Worm (Caenorhabditis elegans) whole organism, L1 larva: ENCODE data around the gene C07H6.2.

ENCODE experiments used
- C16A3.4 ChIP-seq: fragments of 150-350 bp; optimal IDR thresholded peaks from 2 replicates; lab custom pipeline; 2014; ENCODE audit warnings: missing biosample characterization, missing genetic modification characterization
- C34B4.2 ChIP-seq: sonication (generic microtip); optimal IDR thresholded peaks from 2 replicates; lab custom pipeline; 2017; ENCODE audit warnings: mild to moderate bottlenecking, missing genetic modification characterization, missing compliant biosample characterization
- Y116A8C.19 ChIP-seq: sonication (generic microtip); optimal IDR thresholded peaks from 2 replicates; lab custom pipeline; 2016; ENCODE audit warnings: missing compliant biosample characterization, missing genetic modification characterization, borderline replicate concordance
- aha-1 ChIP-seq: fragments of 150-350 bp; optimal IDR thresholded peaks from 2 replicates; lab custom pipeline; 2014; ENCODE audit warnings: missing biosample characterization, missing genetic modification characterization
- alr-1 ChIP-seq: fragments of 200-800 bp; sonication (Bioruptor generic); optimal IDR thresholded peaks from 2 replicates; lab custom pipeline; 2018; ENCODE audit warnings: borderline replicate concordance, mild to moderate bottlenecking, missing genetic modification characterization, missing compliant biosample characterization
- aly-2 ChIP-seq: fragments of 150-350 bp; optimal IDR thresholded peaks from 2 replicates; lab custom pipeline; 2014; ENCODE audit warnings: missing biosample characterization, missing genetic modification characterization
- ces-1 ChIP-seq: fragments of 150-350 bp; optimal IDR thresholded peaks from 2 replicates; lab custom pipeline; 2014; ENCODE audit warnings: missing biosample characterization, missing genetic modification reagents, missing genetic modification characterization
- dpl-1 ChIP-seq, 3 experiments: fragments of 150-350 bp in 2 of 3; sonication (generic microtip) in 1 of 3; optimal IDR thresholded peaks; 2 replicates each; lab custom pipeline; 2014 to 2017; ENCODE audit warnings: missing biosample characterization in 3 of 3, missing genetic modification characterization in 3 of 3, missing genetic modification reagents in 3 of 3
- efl-1 ChIP-seq, 4 experiments: fragments of 150-350 bp; optimal IDR thresholded peaks in 3 of 4; peaks in 1 of 4; 1 replicate in 1 of 4; 2 replicates in 3 of 4; lab custom pipeline; 2014; ENCODE audit warnings: missing biosample characterization in 2 of 4, missing genetic modification characterization in 2 of 4, missing genetic modification reagents in 2 of 4
- efl-3 ChIP-seq: fragments of 200-800 bp; sonication (Bioruptor generic); optimal IDR thresholded peaks from 2 replicates; lab custom pipeline; 2018; ENCODE audit warnings: mild to moderate bottlenecking, missing genetic modification characterization, missing compliant biosample characterization
- egl-13 ChIP-seq: sonication (generic microtip); optimal IDR thresholded peaks from 2 replicates; lab custom pipeline; 2016; ENCODE audit warnings: missing genotype, missing genetic modification reagents, missing genetic modification characterization, missing compliant biosample characterization
- egl-27 ChIP-seq, 2 experiments: fragments of 150-350 bp in 1 of 2; sonication (generic microtip); optimal IDR thresholded peaks; 3 replicates each; lab custom pipeline; 2017 to 2018; ENCODE audit warnings: missing biosample characterization in 2 of 2, missing genetic modification characterization in 2 of 2, missing genetic modification reagents in 2 of 2
- elt-2 ChIP-seq: sonication (generic microtip); optimal IDR thresholded peaks from 2 replicates; lab custom pipeline; 2016; ENCODE audit warnings: missing genetic modification characterization, mild to moderate bottlenecking, inconsistent platforms, missing compliant biosample characterization, missing genetic modification reagents
- fos-1 ChIP-seq: fragments of 150-350 bp; optimal IDR thresholded peaks from 2 replicates; lab custom pipeline; 2014; ENCODE audit warnings: missing biosample characterization, missing genetic modification characterization
- hlh-4 ChIP-seq: sonication (generic microtip); optimal IDR thresholded peaks from 2 replicates; lab custom pipeline; 2016; ENCODE audit warnings: mild to moderate bottlenecking, missing genetic modification characterization, missing compliant biosample characterization
- hpl-2 ChIP-seq: fragments of 150-350 bp; optimal IDR thresholded peaks from 2 replicates; lab custom pipeline; 2014; ENCODE audit warnings: missing biosample characterization, missing genetic modification reagents, missing genetic modification characterization
- isw-1 ChIP-seq: fragments of 200-800 bp; sonication (Bioruptor generic); IDR thresholded peaks from 2 replicates; pipeline ENCODE4 v1.3.6; 2022; ENCODE audit warnings: missing genetic modification characterization, missing compliant biosample characterization
- jun-1 ChIP-seq: fragments of 150-350 bp; optimal IDR thresholded peaks from 2 replicates; lab custom pipeline; 2014; ENCODE audit warnings: missing biosample characterization, missing genetic modification reagents, missing genetic modification characterization
- lin-15B ChIP-seq: fragments of 150-350 bp; sonication (generic microtip); optimal IDR thresholded peaks from 3 replicates; lab custom pipeline; 2014; ENCODE audit warnings: missing biosample characterization, missing genetic modification characterization
- lin-35 ChIP-seq, 2 experiments: fragments of 150-350 bp; optimal IDR thresholded peaks; 2 replicates each; lab custom pipeline; 2014; ENCODE audit warnings: missing biosample characterization in 2 of 2, missing genetic modification characterization in 2 of 2, missing genetic modification reagents in 2 of 2
- lir-3 ChIP-seq: sonication (generic microtip); optimal IDR thresholded peaks from 2 replicates; lab custom pipeline; 2016; ENCODE audit warnings: mild to moderate bottlenecking, missing genetic modification characterization, moderate library complexity, missing compliant biosample characterization; ENCODE audit not compliant: poor library complexity
- lsy-2 ChIP-seq, 2 experiments: fragments of 150-350 bp; optimal IDR thresholded peaks; 2 replicates each; lab custom pipeline; 2014; ENCODE audit warnings: missing biosample characterization in 2 of 2, missing genetic modification characterization in 2 of 2
- mef-2 ChIP-seq: fragments of 150-350 bp; optimal IDR thresholded peaks from 2 replicates; lab custom pipeline; 2014; ENCODE audit warnings: missing biosample characterization, missing genetic modification characterization
- mep-1 ChIP-seq: fragments of 150-350 bp; optimal IDR thresholded peaks from 2 replicates; lab custom pipeline; 2014; ENCODE audit warnings: missing biosample characterization, missing genetic modification characterization
- nhr-11 ChIP-seq: fragments of 150-350 bp; optimal IDR thresholded peaks from 2 replicates; lab custom pipeline; 2014; ENCODE audit warnings: missing biosample characterization, missing genetic modification characterization
- nhr-19 ChIP-seq: fragments of 200-800 bp; sonication (Bioruptor generic); conservative IDR thresholded peaks from 2 replicates; pipeline ENCODE4 v1.3.6; 2022; ENCODE audit warnings: missing genetic modification characterization, missing compliant biosample characterization
- nhr-20 ChIP-seq: sonication (generic microtip); optimal IDR thresholded peaks from 2 replicates; lab custom pipeline; 2016; ENCODE audit warnings: mild to moderate bottlenecking, missing genetic modification characterization, missing compliant biosample characterization
- nhr-237 ChIP-seq: fragments of 150-350 bp; optimal IDR thresholded peaks from 2 replicates; lab custom pipeline; 2014; ENCODE audit warnings: missing biosample characterization, missing genetic modification characterization
- nhr-28 ChIP-seq: fragments of 150-350 bp; optimal IDR thresholded peaks from 2 replicates; lab custom pipeline; 2014; ENCODE audit warnings: missing biosample characterization, missing genetic modification characterization
- nhr-47 ChIP-seq: sonication (generic microtip); optimal IDR thresholded peaks from 2 replicates; lab custom pipeline; 2016; ENCODE audit warnings: mild to moderate bottlenecking, missing genetic modification characterization, moderate library complexity, missing compliant biosample characterization
- nhr-71 ChIP-seq: sonication (generic microtip); optimal IDR thresholded peaks from 2 replicates; lab custom pipeline; 2016; ENCODE audit warnings: mild to moderate bottlenecking, missing genetic modification characterization, moderate library complexity, missing compliant biosample characterization
- nhr-77 ChIP-seq: fragments of 150-350 bp; optimal IDR thresholded peaks from 2 replicates; lab custom pipeline; 2014; ENCODE audit warnings: missing biosample characterization, missing genetic modification characterization
- nhr-84 ChIP-seq: sonication (generic microtip); optimal IDR thresholded peaks from 2 replicates; lab custom pipeline; 2017; ENCODE audit warnings: missing biosample characterization, missing genetic modification characterization
- nhr-90 ChIP-seq: sonication (generic microtip); optimal IDR thresholded peaks from 2 replicates; lab custom pipeline; 2016; ENCODE audit warnings: mild to moderate bottlenecking, missing genetic modification characterization, missing compliant biosample characterization; ENCODE audit not compliant: poor library complexity
- rnt-1 ChIP-seq: sonication (generic microtip); optimal IDR thresholded peaks from 2 replicates; lab custom pipeline; 2016; ENCODE audit warnings: mild to moderate bottlenecking, missing genetic modification characterization, moderate library complexity, missing compliant biosample characterization
- skn-1 ChIP-seq: fragments of 150-350 bp; optimal IDR thresholded peaks from 2 replicates; lab custom pipeline; 2014; ENCODE audit warnings: missing biosample characterization, missing genetic modification characterization
- snu-23 ChIP-seq: sonication (generic microtip); optimal IDR thresholded peaks from 2 replicates; lab custom pipeline; 2016; ENCODE audit warnings: missing genetic modification characterization, missing compliant biosample characterization
- sox-4 ChIP-seq: sonication (generic microtip); optimal IDR thresholded peaks from 2 replicates; lab custom pipeline; 2016; ENCODE audit warnings: missing genetic modification characterization, missing compliant biosample characterization
- sptf-1 ChIP-seq: fragments of 150-350 bp; optimal IDR thresholded peaks from 2 replicates; lab custom pipeline; 2014; ENCODE audit warnings: missing biosample characterization, missing genetic modification characterization
- sup-37 ChIP-seq: fragments of 200-800 bp; sonication (Bioruptor generic); optimal IDR thresholded peaks from 2 replicates; lab custom pipeline; 2018; ENCODE audit warnings: mild to moderate bottlenecking, missing genetic modification characterization, missing compliant biosample characterization
- swsn-7 ChIP-seq: sonication (generic microtip); optimal IDR thresholded peaks from 2 replicates; lab custom pipeline; 2016; ENCODE audit warnings: missing genetic modification characterization, missing compliant biosample characterization
- tlp-1 ChIP-seq: fragments of 150-350 bp; optimal IDR thresholded peaks from 2 replicates; lab custom pipeline; 2014; ENCODE audit warnings: missing biosample characterization, missing genetic modification characterization
- unc-130 ChIP-seq: fragments of 150-350 bp; optimal IDR thresholded peaks from 2 replicates; lab custom pipeline; 2017; ENCODE audit warnings: missing biosample characterization, missing genetic modification characterization, inconsistent platforms
- xbp-1 ChIP-seq: sonication (generic microtip); optimal IDR thresholded peaks from 2 replicates; lab custom pipeline; 2016; ENCODE audit warnings: missing genetic modification characterization, missing compliant biosample characterization
- zag-1 ChIP-seq: fragments of 150-350 bp; optimal IDR thresholded peaks from 2 replicates; lab custom pipeline; 2014; ENCODE audit warnings: missing biosample characterization, missing genetic modification characterization
- ztf-11 ChIP-seq, 2 experiments: sonication (generic microtip); optimal IDR thresholded peaks; 2 replicates each; lab custom pipeline; 2016 to 2017; ENCODE audit warnings: missing genetic modification characterization in 2 of 2, missing biosample characterization in 1 of 2, missing compliant biosample characterization in 1 of 2

Gene C07H6.2

DNA sequence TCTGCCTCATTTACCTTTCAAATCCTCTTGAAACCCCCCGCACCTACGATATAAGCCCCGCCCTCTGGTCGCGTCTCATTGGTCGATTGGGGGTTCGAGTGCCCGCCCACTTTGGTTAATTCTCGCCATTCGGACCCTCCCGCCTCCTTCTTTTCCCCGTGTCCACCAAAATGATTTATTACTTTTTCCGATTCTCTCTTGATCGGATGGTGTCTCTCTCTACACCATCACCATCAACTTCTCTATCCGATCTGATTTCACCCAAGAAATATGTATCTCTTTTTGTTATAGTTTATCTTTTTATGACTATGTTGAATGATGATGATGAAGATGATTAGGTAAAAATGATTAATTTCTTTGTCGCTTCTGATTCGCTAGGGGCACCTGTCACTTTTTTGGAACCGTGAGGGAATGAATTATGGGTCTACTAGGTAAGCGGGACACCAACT is 33.9 kb downstream of the C07H6.2 start (continued):
- no peak for TF ChIP-seq dpl-1 (GFP tag; optimal IDR thresholded peaks at IDR 0.05; lab: Kevin White, UChicago)
- no peak for TF ChIP-seq nhr-77 (tag; lab: Kevin White, UChicago)
- TF ChIP-seq lir-3 (tag; lab: Kevin White, UChicago): no peak
- no peak for TF ChIP-seq jun-1 (tag; lab: Kevin White, UChicago)
- no peak for TF ChIP-seq alr-1 (tag; lab: Kevin White, UChicago)
- TF ChIP-seq nhr-84 (tag; lab: Kevin White, UChicago): no peak
- TF ChIP-seq lsy-2 (tag; optimal IDR thresholded peaks at IDR 0.05; lab: Kevin White, UChicago): peak; percentile 63 to 69
- no peak for TF ChIP-seq C34B4.2 (tag; lab: Kevin White, UChicago)
- no peak for TF ChIP-seq aly-2 (tag; lab: Kevin White, UChicago)
- TF ChIP-seq hlh-4 (tag; lab: Kevin White, UChicago): no peak
- peak; percentile 56 for TF ChIP-seq nhr-71 (tag; lab: Kevin White, UChicago)
- peak; percentile 19 for TF ChIP-seq nhr-90 (tag; lab: Kevin White, UChicago)
- TF ChIP-seq skn-1: no peak
- TF ChIP-seq C16A3.4 (tag; lab: Kevin White, UChicago): no peak
- TF ChIP-seq ztf-11 (tag; optimal IDR thresholded peaks at IDR 0.05; lab: Kevin White, UChicago): no peak
- TF ChIP-seq swsn-7 (tag; lab: Kevin White, UChicago): peak; percentile 16
- no peak for TF ChIP-seq sox-4 (tag; lab: Kevin White, UChicago)
- TF ChIP-seq nhr-237 (tag; lab: Kevin White, UChicago): no peak
- no peak for TF ChIP-seq nhr-28 (tag; lab: Kevin White, UChicago)
- no peak for TF ChIP-seq lin-15B (tag; lab: Kevin White, UChicago)
- no peak for TF ChIP-seq fos-1
- no peak for TF ChIP-seq egl-13
- no peak for TF ChIP-seq hpl-2
- peak; percentile 32 for TF ChIP-seq nhr-19
- no peak for TF ChIP-seq egl-27 (tag; optimal IDR thresholded peaks at IDR 0.05; lab: Kevin White, UChicago)
- no peak for TF ChIP-seq Y116A8C.19 (tag; lab: Kevin White, UChicago)
- TF ChIP-seq unc-130 (tag; lab: Kevin White, UChicago): no peak
- TF ChIP-seq sup-37 (GFP tag; lab: Kevin White, UChicago): no peak
- no peak for TF ChIP-seq lin-35 (GFP tag; optimal IDR thresholded peaks at IDR 0.05; lab: Kevin White, UChicago)
- TF ChIP-seq tlp-1: no peak
- no peak for TF ChIP-seq aha-1 (tag; lab: Kevin White, UChicago)
- TF ChIP-seq sptf-1 (tag; lab: Kevin White, UChicago): no peak
- TF ChIP-seq nhr-11: no peak
- no peak for TF ChIP-seq ces-1 (GFP tag; lab: Kevin White, UChicago)
- TF ChIP-seq efl-3 (GFP tag; lab: Kevin White, UChicago): no peak
- TF ChIP-seq mep-1 (tag; lab: Kevin White, UChicago): no peak
- TF ChIP-seq isw-1 (GFP tag; lab: Robert Waterston, UW): no peak
- peak; percentile 34 for TF ChIP-seq snu-23
- TF ChIP-seq elt-2 (tag; lab: Kevin White, UChicago): no peak
- TF ChIP-seq nhr-20 (tag; lab: Kevin White, UChicago): peak; percentile 33
- no peak for TF ChIP-seq zag-1 (tag; lab: Kevin White, UChicago)

DNA sequence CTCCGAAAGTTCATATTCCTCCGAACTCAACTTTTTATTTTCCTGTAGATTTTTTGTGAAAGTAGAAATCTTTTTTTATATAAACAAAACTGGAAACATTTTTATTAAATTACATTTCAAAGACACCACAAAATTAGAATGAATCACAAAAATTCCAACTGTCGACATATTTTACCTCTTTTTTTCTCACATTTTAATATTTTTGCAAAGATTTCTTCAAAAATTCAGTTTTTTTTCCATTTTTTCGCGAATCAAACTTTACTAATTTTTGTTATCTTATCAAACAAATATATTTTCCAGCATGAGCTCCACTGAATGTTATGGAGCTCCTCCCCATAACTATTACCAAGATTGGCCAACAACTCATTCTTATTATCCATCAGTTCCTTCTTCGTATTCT is 34.6 kb downstream of the C07H6.2 start, which contains the start of gene ceh-13:
TSS of gene ceh-13 (plus strand) at position 301 of the 400 bp plus-strand sequence.
- TF ChIP-seq aly-2 (tag; lab: Kevin White, UChicago) (no peak), xbp-1 (tag; lab: Kevin White, UChicago) (no peak), mef-2 (tag; lab: Kevin White, UChicago) (no peak), mep-1 (tag; lab: Kevin White, UChicago) (no peak), efl-1 (optimal IDR thresholded peaks at IDR 0.05; lab: Kevin White, UChicago) (no peak), efl-1 (GFP tag; optimal IDR thresholded peaks at IDR 0.05 in 1 of 2; lab: Kevin White, UChicago) (no peak), rnt-1 (tag; lab: Kevin White, UChicago) (no peak), nhr-47 (tag; lab: Kevin White, UChicago) (no peak), skn-1 (no peak)
